Fruit fly (Drosophila melanogaster) whole organism, embryonic: ENCODE results near the gene CG11980.

Experiments used
- BEAF-32 ChIP-seq: fragments of 200-800 bp; sonication (Bioruptor generic); optimal IDR thresholded peaks from 3 replicates; lab custom pipeline; 2017; ENCODE audit warnings: missing biosample characterization, missing genetic modification characterization, mild to moderate bottlenecking, moderate library complexity, missing genetic modification reagents
- Bdp1 ChIP-seq: fragments of 200-800 bp; sonication (Bioruptor generic); optimal IDR thresholded peaks from 3 replicates; lab custom pipeline; 2016; ENCODE audit warnings: missing biosample characterization, missing genetic modification characterization
- Bgb ChIP-seq: fragments of 200-800 bp; sonication (Bioruptor generic); IDR thresholded peaks from 2 replicates; pipeline ENCODE4 v1.3.6; 2022; ENCODE audit warnings: missing biosample characterization, missing genetic modification characterization; ENCODE audit not compliant: partially characterized antibody
- CG10321 ChIP-seq: fragments of 200-800 bp; sonication (Bioruptor generic); IDR thresholded peaks from 2 replicates; pipeline ENCODE4 v1.3.6; 2022; ENCODE audit warnings: missing biosample characterization, missing genetic modification characterization
- CG13123 ChIP-seq: fragments of 200-800 bp; sonication (Bioruptor generic); optimal IDR thresholded peaks from 2 replicates; lab custom pipeline; 2016; ENCODE audit warnings: missing biosample characterization, missing genetic modification characterization
- CG13287 ChIP-seq: fragments of 200-800 bp; sonication (Bioruptor generic); IDR thresholded peaks from 2 replicates; pipeline ENCODE4 v1.3.6; 2022; ENCODE audit warnings: missing biosample characterization, missing genetic modification characterization; ENCODE audit not compliant: partially characterized antibody
- CG14050 ChIP-seq: fragments of 200-800 bp; sonication (Bioruptor generic); IDR thresholded peaks from 3 replicates; pipeline ENCODE4 v1.3.6; 2022; ENCODE audit warnings: missing biosample characterization, missing genetic modification characterization
- CG16813 ChIP-seq: fragments of 200-800 bp; sonication (Bioruptor generic); IDR thresholded peaks from 3 replicates; pipeline ENCODE4 v1.3.6; 2022; ENCODE audit warnings: missing biosample characterization, missing genetic modification characterization; ENCODE audit not compliant: partially characterized antibody
- CG2129 ChIP-seq: fragments of 200-800 bp; sonication (Bioruptor generic); IDR thresholded peaks from 2 replicates; pipeline ENCODE4 v1.3.6; 2022; ENCODE audit warnings: missing biosample characterization, missing genetic modification characterization; ENCODE audit not compliant: partially characterized antibody
- CG2712 ChIP-seq: fragments of 200-800 bp; optimal IDR thresholded peaks from 3 replicates; lab custom pipeline; 2019; ENCODE audit warnings: missing biosample characterization, mild to moderate bottlenecking, missing genetic modification characterization, moderate library complexity
- CG3847 ChIP-seq: fragments of 200-800 bp; sonication (Bioruptor generic); IDR thresholded peaks from 2 replicates; pipeline ENCODE4 v1.3.6; 2022; ENCODE audit warnings: missing biosample characterization, missing genetic modification characterization
- CG3995 ChIP-seq: fragments of 200-800 bp; sonication (Bioruptor generic); optimal IDR thresholded peaks from 3 replicates; lab custom pipeline; 2016; ENCODE audit warnings: missing biosample characterization, missing genetic modification characterization
- CG4820 ChIP-seq: fragments of 200-800 bp; sonication (Bioruptor generic); optimal IDR thresholded peaks from 3 replicates; lab custom pipeline; 2016; ENCODE audit warnings: missing biosample characterization, missing genetic modification characterization
- CG5953 ChIP-seq: fragments of 200-800 bp; sonication (Bioruptor generic); IDR thresholded peaks from 2 replicates; pipeline ENCODE4 v1.3.6; 2022; ENCODE audit warnings: missing biosample characterization, missing genetic modification characterization
- CG8478 ChIP-seq: fragments of >200 bp; optimal IDR thresholded peaks from 2 replicates; lab custom pipeline; 2018
- CG8924 ChIP-seq: fragments of 200-800 bp; optimal IDR thresholded peaks from 3 replicates; lab custom pipeline; 2019; ENCODE audit warnings: missing biosample characterization, mild to moderate bottlenecking, missing genetic modification characterization, moderate library complexity
- CoRest ChIP-seq: fragments of 200-800 bp; sonication (Bioruptor generic); optimal IDR thresholded peaks from 3 replicates; lab custom pipeline; 2018; ENCODE audit warnings: missing biosample characterization, mild to moderate bottlenecking, missing genetic modification characterization, moderate library complexity
- Dll ChIP-seq: fragments of 200-800 bp; sonication (Bioruptor generic); IDR thresholded peaks from 4 replicates; pipeline ENCODE4 v1.3.6; 2022; ENCODE audit warnings: missing biosample characterization, missing genetic modification characterization; ENCODE audit not compliant: partially characterized antibody
- Doc3 ChIP-seq: fragments of 200-800 bp; sonication (Bioruptor generic); IDR thresholded peaks from 3 replicates; pipeline ENCODE4 v1.3.6; 2022; ENCODE audit warnings: missing biosample characterization, missing genetic modification characterization; ENCODE audit not compliant: partially characterized antibody
- Ets97D ChIP-seq: fragments of 200-800 bp; sonication (Bioruptor generic); optimal IDR thresholded peaks from 3 replicates; lab custom pipeline; 2016; ENCODE audit warnings: missing biosample characterization, missing genetic modification characterization
- Fer1 ChIP-seq: fragments of 200-800 bp; sonication (Bioruptor generic); optimal IDR thresholded peaks from 2 replicates; lab custom pipeline; 2017; ENCODE audit warnings: missing biosample characterization, mild to moderate bottlenecking, missing genetic modification characterization
- Hsf ChIP-seq: fragments of 200-800 bp; sonication (Bioruptor generic); optimal IDR thresholded peaks from 3 replicates; lab custom pipeline; 2016; ENCODE audit warnings: missing biosample characterization, missing genetic modification characterization
- Lhr ChIP-seq: fragments of 200-800 bp; sonication (Bioruptor generic); optimal IDR thresholded peaks from 3 replicates; lab custom pipeline; 2017; ENCODE audit warnings: mild to moderate bottlenecking, missing biosample characterization, missing genetic modification reagents, missing genetic modification characterization
- Lim3 ChIP-seq: fragments of 200-800 bp; sonication (Bioruptor generic); IDR thresholded peaks from 2 replicates; pipeline ENCODE4 v1.3.6; 2022; ENCODE audit warnings: missing biosample characterization, missing genetic modification characterization
- MESR4 ChIP-seq: fragments of 200-800 bp; sonication (Bioruptor generic); optimal IDR thresholded peaks from 2 replicates; lab custom pipeline; 2018; ENCODE audit warnings: missing biosample characterization, mild to moderate bottlenecking, missing genetic modification characterization, moderate library complexity
- Max ChIP-seq: fragments of 200-800 bp; sonication (Bioruptor generic); optimal IDR thresholded peaks from 2 replicates; lab custom pipeline; 2016; ENCODE audit warnings: missing biosample characterization, mild to moderate bottlenecking, missing genetic modification characterization
- Opbp ChIP-seq: fragments of 200-800 bp; sonication (Bioruptor generic); IDR thresholded peaks from 3 replicates; pipeline ENCODE4 v1.3.6; 2022; ENCODE audit warnings: missing biosample characterization, missing genetic modification characterization; ENCODE audit not compliant: partially characterized antibody
- Scr ChIP-seq: fragments of 200-800 bp; sonication (Bioruptor generic); IDR thresholded peaks from 2 replicates; pipeline ENCODE4 v1.3.6; 2022; ENCODE audit warnings: missing biosample characterization, missing genetic modification characterization; ENCODE audit not compliant: partially characterized antibody
- Sin3A ChIP-seq: fragments of >200 bp; optimal IDR thresholded peaks from 2 replicates; lab custom pipeline; 2018
- YL-1 ChIP-seq: fragments of 200-800 bp; sonication (Bioruptor generic); optimal IDR thresholded peaks from 3 replicates; lab custom pipeline; 2017; ENCODE audit warnings: missing biosample characterization, mild to moderate bottlenecking, missing genetic modification characterization
- al ChIP-seq: fragments of 200-800 bp; sonication (Bioruptor generic); IDR thresholded peaks from 2 replicates; pipeline ENCODE4 v1.3.6; 2022; ENCODE audit warnings: missing biosample characterization, missing genetic modification characterization
- ato ChIP-seq: fragments of 200-800 bp; sonication (Bioruptor generic); IDR thresholded peaks from 2 replicates; pipeline ENCODE4 v1.3.6; 2022; ENCODE audit warnings: missing biosample characterization, missing genetic modification characterization; ENCODE audit not compliant: partially characterized antibody
- bbx ChIP-seq: fragments of 200-800 bp; sonication (Bioruptor generic); IDR thresholded peaks from 2 replicates; pipeline ENCODE4 v1.3.6; 2022; ENCODE audit warnings: missing biosample characterization, missing genetic modification characterization; ENCODE audit not compliant: partially characterized antibody
- chinmo ChIP-seq: fragments of 200-800 bp; sonication (Bioruptor generic); IDR thresholded peaks from 4 replicates; pipeline ENCODE4 v1.3.6; 2022; ENCODE audit warnings: missing biosample characterization, missing genetic modification characterization; ENCODE audit not compliant: partially characterized antibody
- croc ChIP-seq: fragments of 200-800 bp; sonication (Bioruptor generic); conservative IDR thresholded peaks from 3 replicates; pipeline ENCODE4 v1.3.6; 2022; ENCODE audit warnings: missing biosample characterization, missing genetic modification characterization
- gfzf ChIP-seq: fragments of 200-800 bp; sonication (Bioruptor generic); optimal IDR thresholded peaks from 2 replicates; lab custom pipeline; 2016; ENCODE audit warnings: missing biosample characterization, mild to moderate bottlenecking, missing genetic modification characterization, moderate library complexity
- grn ChIP-seq: fragments of 200-800 bp; sonication (Bioruptor generic); optimal IDR thresholded peaks from 3 replicates; lab custom pipeline; 2017; ENCODE audit warnings: missing biosample characterization, missing genetic modification characterization
- hbn ChIP-seq: fragments of 200-800 bp; sonication (Bioruptor generic); IDR thresholded peaks from 2 replicates; pipeline ENCODE4 v1.3.6; 2022; ENCODE audit warnings: missing biosample characterization, missing genetic modification characterization; ENCODE audit not compliant: partially characterized antibody
- inv ChIP-seq: fragments of 200-800 bp; sonication (Bioruptor generic); IDR thresholded peaks from 2 replicates; pipeline ENCODE4 v1.3.6; 2022; ENCODE audit warnings: missing biosample characterization, missing genetic modification characterization; ENCODE audit not compliant: partially characterized antibody
- kay ChIP-seq: fragments of 200-800 bp; sonication (Bioruptor generic); optimal IDR thresholded peaks from 2 replicates; lab custom pipeline; 2016; ENCODE audit warnings: missing biosample characterization, missing genetic modification characterization
- phol ChIP-seq: fragments of 200-800 bp; sonication (Bioruptor generic); optimal IDR thresholded peaks from 3 replicates; lab custom pipeline; 2018; ENCODE audit warnings: missing biosample characterization, mild to moderate bottlenecking, missing genetic modification characterization, moderate library complexity
- pzg ChIP-seq: fragments of 200-800 bp; sonication (Bioruptor generic); optimal IDR thresholded peaks from 3 replicates; lab custom pipeline; 2018; ENCODE audit warnings: missing biosample characterization, mild to moderate bottlenecking, missing genetic modification characterization, moderate library complexity
- sim ChIP-seq: fragments of 200-800 bp; sonication (Bioruptor generic); IDR thresholded peaks from 2 replicates; pipeline ENCODE4 v1.3.6; 2022; ENCODE audit warnings: missing biosample characterization, missing genetic modification characterization
- stwl ChIP-seq: fragments of 200-800 bp; sonication (Bioruptor generic); optimal IDR thresholded peaks from 3 replicates; lab custom pipeline; 2018; ENCODE audit warnings: missing biosample characterization, mild to moderate bottlenecking, missing genetic modification characterization, moderate library complexity
- trem ChIP-seq: fragments of 200-800 bp; optimal IDR thresholded peaks from 3 replicates; lab custom pipeline; 2019; ENCODE audit warnings: missing biosample characterization, mild to moderate bottlenecking, missing genetic modification characterization, moderate library complexity
- unc-4 ChIP-seq: fragments of 200-800 bp; sonication (Bioruptor generic); IDR thresholded peaks from 2 replicates; pipeline ENCODE4 v1.3.6; 2022; ENCODE audit warnings: missing biosample characterization, missing genetic modification characterization; ENCODE audit not compliant: partially characterized antibody
- unpg ChIP-seq: fragments of 200-800 bp; sonication (Bioruptor generic); optimal IDR thresholded peaks from 3 replicates; lab custom pipeline; 2018; ENCODE audit warnings: missing biosample characterization, mild to moderate bottlenecking, missing genetic modification characterization, moderate library complexity
- vnd ChIP-seq: fragments of 200-800 bp; sonication (Bioruptor generic); IDR thresholded peaks from 3 replicates; pipeline ENCODE4 v1.3.6; 2022; ENCODE audit warnings: missing biosample characterization, missing genetic modification characterization; ENCODE audit not compliant: partially characterized antibody

The CG11980 gene

DNA sequence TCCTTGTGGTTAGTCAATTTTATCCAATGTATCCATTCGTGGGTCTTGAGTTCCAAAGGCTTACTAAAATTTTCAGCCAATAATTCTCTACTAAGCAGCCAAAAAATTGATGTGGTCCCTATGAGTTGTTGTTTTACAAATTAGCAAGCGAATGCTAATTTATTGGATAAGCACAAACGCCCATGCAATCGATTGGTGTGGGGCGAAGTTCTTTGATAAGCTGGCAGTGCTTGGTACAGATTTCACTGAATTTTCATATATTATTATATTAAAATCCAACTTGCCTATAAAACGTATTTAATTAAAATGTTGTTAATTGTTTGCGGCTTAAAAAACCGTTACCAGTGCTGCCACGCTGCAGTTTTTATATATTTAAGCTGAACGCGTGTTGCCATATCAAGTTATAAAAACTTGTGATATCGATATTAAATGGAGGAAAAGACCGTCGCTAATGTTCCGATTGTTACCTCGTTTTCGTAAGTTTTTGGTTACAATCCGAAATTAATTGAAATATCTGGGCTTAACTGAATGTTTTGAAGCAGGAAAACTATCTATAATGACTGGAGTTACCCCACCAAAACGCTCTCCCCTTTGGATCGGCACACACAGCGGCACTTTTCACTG is at the start of gene CG11980, which contains the start of gene CG31100 (continued):
- TF ChIP-seq grn (no peak), inv (peak; percentile 60; the same call in 1 of the 2 replicates), MESR4 (peak; percentile 77), BEAF-32 (GFP tag; lab: Kevin White, UChicago) (peak; percentile 86), kay (GFP tag; lab: Kevin White, UChicago) (no peak), unpg (GFP tag; lab: Kevin White, UChicago) (no peak), Max (GFP tag; lab: Kevin White, UChicago) (peak; percentile 13), Fer1 (GFP tag; lab: Kevin White, UChicago) (peak; percentile 17), CG2129 (GFP tag; lab: Robert Waterston, UW) (peak; percentile 45; the same call in 1 of the 2 replicates), Lhr (GFP tag; lab: Kevin White, UChicago) (peak; percentile 70), CG13287 (peak; percentile 89), Dll (peak; percentile 77), Sin3A (lab: Kevin White, UChicago) (peak; percentile 13), CG3847 (GFP tag; lab: Robert Waterston, UW) (peak; percentile 46), CG8478 (lab: Kevin White, UChicago) (no peak), CG4820 (GFP tag; lab: Kevin White, UChicago) (no peak), gfzf (GFP tag; lab: Kevin White, UChicago) (peak; percentile 35), Ets97D (peak; percentile 78), CG16813 (GFP tag; lab: Robert Waterston, UW) (peak; percentile 73), Hsf (GFP tag; lab: Kevin White, UChicago) (no peak), Opbp (GFP tag; lab: Robert Waterston, UW) (peak; percentile 80), al (GFP tag; lab: Robert Waterston, UW) (no peak), CoRest (tag; lab: Kevin White, UChicago) (peak; percentile 53), CG13123 (GFP tag; lab: Kevin White, UChicago) (no peak), CG8924 (tag; lab: Kevin White, UChicago) (no peak), ato (GFP tag; lab: Robert Waterston, UW) (0 out of 2 replicates have a peak, but pooled peaks have one; percentile 39), Lim3 (no peak), CG2712 (tag; lab: Kevin White, UChicago) (peak; percentile 46), Bgb (GFP tag; lab: Robert Waterston, UW) (peak; percentile 84), phol (tag; lab: Kevin White, UChicago) (peak; percentile 94), chinmo (GFP tag; lab: Robert Waterston, UW) (0 out of 4 replicates have a peak, but pooled peaks have one; percentile 30), Scr (GFP tag; lab: Robert Waterston, UW) (peak; percentile 74), Bdp1 (GFP tag; lab: Kevin White, UChicago) (no peak), CG10321 (GFP tag; lab: Robert Waterston, UW) (no peak), bbx (GFP tag; lab: Robert Waterston, UW) (peak; percentile 75), CG5953 (GFP tag; lab: Robert Waterston, UW) (no peak), YL-1 (GFP tag; lab: Kevin White, UChicago) (peak; percentile 78), sim (no peak), CG3995 (GFP tag; lab: Kevin White, UChicago) (peak; percentile 18), croc (GFP tag; lab: Robert Waterston, UW) (no peak), stwl (tag; lab: Kevin White, UChicago) (peak; percentile 75), pzg (GFP tag; lab: Kevin White, UChicago) (peak; percentile 87), unc-4 (GFP tag; lab: Robert Waterston, UW) (peak; percentile 83), vnd (GFP tag; lab: Robert Waterston, UW) (peak; percentile 42; the same call in 1 of the 3 replicates), Doc3 (peak; percentile 65; the same call in 1 of the 3 replicates), trem (tag; lab: Kevin White, UChicago) (peak; percentile 77), CG14050 (GFP tag; lab: Robert Waterston, UW) (no peak), hbn (peak; percentile 73)
